Worm (Caenorhabditis elegans) whole organism, L4/young adult: ENCODE results near the gene F02C9.1.

Experiments
- W03F9.2 ChIP-seq: fragments of 150-350 bp; optimal IDR thresholded peaks from 2 replicates; lab custom pipeline; 2014; ENCODE audit warnings: missing biosample characterization, missing genetic modification characterization
- dao-5 ChIP-seq: sonication (generic microtip); optimal IDR thresholded peaks from 2 replicates; lab custom pipeline; 2016; ENCODE audit warnings: missing genotype, missing genetic modification characterization, moderate library complexity, missing compliant biosample characterization
- him-1 ChIP-seq: sonication (generic microtip); optimal IDR thresholded peaks from 2 replicates; lab custom pipeline; 2016; ENCODE audit warnings: missing genotype, missing genetic modification reagents, missing genetic modification characterization, missing compliant biosample characterization

DNA sequence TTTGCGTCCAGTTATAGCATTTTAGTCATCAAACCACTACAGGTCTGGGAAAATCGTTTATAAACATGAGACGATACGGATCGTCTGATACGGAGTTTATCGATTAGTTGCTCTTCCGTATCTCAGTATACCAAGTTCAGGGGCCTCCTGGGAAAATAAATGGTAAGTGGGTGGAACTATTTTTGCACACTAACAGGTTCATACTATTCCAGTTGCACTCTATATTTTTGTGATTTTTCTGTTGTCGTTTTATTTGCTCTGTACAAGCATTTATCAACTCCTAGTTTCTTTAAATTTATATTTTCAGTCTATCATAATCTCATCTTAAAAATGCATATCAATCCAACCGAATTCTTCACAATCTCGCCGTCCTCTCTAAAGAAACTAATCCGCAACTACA lies 23.5 kb upstream of the F02C9.1 start, which contains the start of gene Y73C8C.3:
- TF ChIP-seq W03F9.2 (no peak), him-1 (tag; lab: Kevin White, UChicago) (no peak), dao-5 (tag; lab: Kevin White, UChicago) (no peak)
